Worm (Caenorhabditis elegans) whole organism, dauer: Measurements from ENCODE around the gene C56C10.7.
"Not testable (repeated sequence)": the region's sequence is repeated elsewhere in the genome, so short reads cannot be mapped to it uniquely, and the experiment has no call there.

Experiments used
- unc-62 ChIP-seq: sonication (generic microtip); optimal IDR thresholded peaks from 2 replicates; lab custom pipeline; 2017; ENCODE audit warnings: missing biosample characterization, missing genetic modification reagents, missing genetic modification characterization

The C56C10.7 gene

DNA sequence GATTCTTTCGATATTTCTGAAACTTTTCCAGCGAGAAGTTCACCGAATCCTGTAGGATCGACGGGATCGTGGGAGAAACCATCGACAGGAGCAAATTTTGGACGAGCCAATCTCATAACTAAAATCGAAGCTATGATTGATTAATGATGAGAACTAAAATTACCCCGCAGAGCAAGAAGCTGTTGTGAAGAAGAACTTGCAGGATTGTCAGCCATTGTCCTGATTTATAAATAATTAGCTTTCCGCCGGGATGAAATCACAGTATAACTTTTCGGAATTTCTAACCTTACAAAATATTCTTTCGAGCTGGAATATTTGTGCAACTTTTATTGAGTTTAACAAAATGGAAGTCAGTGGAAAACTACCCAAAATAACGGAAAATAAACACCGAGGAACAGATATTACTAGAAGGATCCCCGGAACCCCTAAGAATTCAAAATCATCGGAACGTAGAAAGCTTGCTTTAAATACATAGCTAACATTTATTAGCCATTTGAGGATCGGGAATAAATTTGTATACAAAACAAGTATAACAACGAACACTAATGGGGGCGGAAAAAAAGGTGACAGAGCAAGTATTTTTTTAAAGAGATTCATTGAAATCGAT lies at the start of gene C56C10.7:
Gene C56C10.7, minus strand, starts transcription at position 312 of the 607 bp plus-strand sequence.
- TF ChIP-seq unc-62 (GFP tag; lab: Kevin White, UChicago), result no peak

DNA sequence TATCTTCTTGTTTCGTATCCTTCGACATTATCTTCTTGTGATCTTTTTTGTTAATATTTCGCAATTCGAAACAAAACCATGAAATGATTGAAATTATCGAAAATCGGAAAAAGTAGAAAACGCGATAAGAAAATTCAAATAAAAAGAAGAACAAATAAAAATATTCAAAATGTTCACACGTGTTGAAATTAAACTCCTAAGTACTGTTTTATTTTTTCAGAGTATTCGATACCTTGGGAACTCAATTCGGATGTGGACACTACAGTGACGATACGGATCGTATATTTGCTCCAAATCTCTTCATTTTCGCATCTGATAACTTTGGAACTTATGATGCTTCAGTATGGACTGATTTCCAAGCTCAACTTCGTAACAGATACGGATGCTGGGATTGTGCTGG lies 48.8 kb upstream of the C56C10.7 start, which contains the start of gene T19D12.5:
Gene T19D12.5, minus strand, starts transcription at position 101 of the 400 bp plus-strand sequence.
- TF ChIP-seq unc-62 (GFP tag; lab: Kevin White, UChicago), result no peak

DNA sequence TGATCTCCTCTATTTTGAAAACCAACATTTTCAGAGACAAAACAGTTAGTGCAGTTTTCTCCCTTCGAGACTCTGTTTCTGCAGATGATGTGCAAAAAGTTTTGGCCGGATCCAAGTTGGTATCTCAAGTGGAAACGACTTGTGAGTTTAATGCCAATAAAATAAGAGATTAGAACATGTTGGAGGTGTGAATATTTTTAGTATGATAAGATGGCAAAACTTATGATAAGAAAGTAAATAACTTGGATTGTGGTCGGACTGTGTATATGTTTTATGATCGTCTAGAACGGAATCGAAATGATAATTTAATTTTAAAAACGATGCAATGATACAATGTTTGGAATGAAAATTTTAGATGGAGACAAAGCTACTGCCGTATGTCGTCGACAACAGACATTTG lies 44.6 kb upstream of the C56C10.7 start:
- no peak for TF ChIP-seq unc-62 (GFP tag; lab: Kevin White, UChicago)

- no peak for TF ChIP-seq unc-62 (GFP tag; lab: Kevin White, UChicago)
These were observed 43.4 kb upstream of the C56C10.7 start, which contains the start of gene T19D12.4 for ce11 chrII:6630811-6631210. T19D12.4 (plus strand) TSS chrII:6631105.

- TF ChIP-seq unc-62 (GFP tag; lab: Kevin White, UChicago), result no peak
These were observed 42.4 kb upstream of the C56C10.7 start for ce11 chrII:6629775-6630174.

ce11 chrII:6628397-6628796 lies 41.0 kb upstream of the C56C10.7 start:
- no peak for TF ChIP-seq unc-62 (GFP tag; lab: Kevin White, UChicago)

ce11 chrII:6627182-6627581 lies 39.8 kb upstream of the C56C10.7 start, which contains the start of the genes F54H5.5 and F54H5.2:
F54H5.5 (minus strand) TSS chrII:6627282.
F54H5.2 (plus strand) TSS chrII:6627484.
- not testable (repeated sequence) for TF ChIP-seq unc-62 (GFP tag; lab: Kevin White, UChicago)

- no peak for TF ChIP-seq unc-62 (GFP tag; lab: Kevin White, UChicago)
These were observed 37.9 kb upstream of the C56C10.7 start, which contains the start of gene F54H5.14 for ce11 chrII:6625302-6625701. F54H5.14 (minus strand) TSS chrII:6625402.

DNA sequence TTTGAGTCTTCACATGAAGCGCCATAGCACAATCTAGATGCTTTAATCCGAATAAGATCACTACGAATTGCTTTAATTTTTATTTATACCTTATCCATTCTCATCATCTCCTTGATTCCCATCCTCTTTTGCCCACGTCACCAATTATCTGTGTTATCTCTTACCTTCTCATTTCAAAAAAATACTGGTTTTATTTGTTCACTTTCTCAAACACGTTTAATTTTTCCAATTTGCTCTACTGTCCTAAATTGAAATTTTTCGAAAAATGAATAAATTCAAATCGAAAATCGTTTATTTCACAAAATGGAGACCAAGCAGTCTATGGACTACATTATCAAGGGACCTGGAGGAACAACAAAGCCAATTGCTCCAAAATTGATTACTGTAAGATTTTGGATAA lies 34.5 kb upstream of the C56C10.7 start, which contains the start of gene F54H5.3:
Gene F54H5.3, plus strand, starts transcription at position 301 of the 400 bp plus-strand sequence.
- TF ChIP-seq unc-62 (GFP tag; lab: Kevin White, UChicago), result no peak

DNA sequence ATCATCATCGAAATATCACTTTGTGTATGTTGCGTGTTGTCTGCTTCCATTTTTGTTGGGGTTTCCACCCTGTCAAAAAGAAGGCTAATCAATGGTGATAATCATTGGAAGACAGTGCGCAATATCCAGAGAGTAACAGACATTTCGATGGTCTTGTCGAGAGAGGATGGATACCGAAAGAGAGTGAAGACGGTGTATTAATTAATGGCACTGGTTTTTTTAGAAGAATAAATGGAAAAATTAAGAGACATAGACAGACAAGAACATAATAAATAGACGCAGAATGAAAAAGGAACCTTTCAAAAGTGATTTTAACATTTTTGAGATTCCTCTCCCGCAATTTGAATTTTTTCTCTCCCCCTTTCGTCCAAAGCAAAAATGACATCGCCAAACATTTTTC lies 31.6 kb upstream of the C56C10.7 start:
- TF ChIP-seq unc-62 (GFP tag; lab: Kevin White, UChicago), result no peak

- no peak for TF ChIP-seq unc-62 (GFP tag; lab: Kevin White, UChicago)
These were observed 29.4 kb upstream of the C56C10.7 start, which contains the start of gene klf-3 for ce11 chrII:6616770-6617169. klf-3 (plus strand) TSS chrII:6616878.

- no peak for TF ChIP-seq unc-62 (GFP tag; lab: Kevin White, UChicago)
These were observed 28.8 kb upstream of the C56C10.7 start for ce11 chrII:6616135-6616534.

- no peak for TF ChIP-seq unc-62 (GFP tag; lab: Kevin White, UChicago)
These were observed 28.1 kb upstream of the C56C10.7 start for ce11 chrII:6615232-6616029.

ce11 chrII:6614500-6614899 lies 27.1 kb upstream of the C56C10.7 start:
- TF ChIP-seq unc-62 (GFP tag; lab: Kevin White, UChicago), result no peak

ce11 chrII:6612544-6612943 lies 25.2 kb upstream of the C56C10.7 start:
- no peak for TF ChIP-seq unc-62 (GFP tag; lab: Kevin White, UChicago)

DNA sequence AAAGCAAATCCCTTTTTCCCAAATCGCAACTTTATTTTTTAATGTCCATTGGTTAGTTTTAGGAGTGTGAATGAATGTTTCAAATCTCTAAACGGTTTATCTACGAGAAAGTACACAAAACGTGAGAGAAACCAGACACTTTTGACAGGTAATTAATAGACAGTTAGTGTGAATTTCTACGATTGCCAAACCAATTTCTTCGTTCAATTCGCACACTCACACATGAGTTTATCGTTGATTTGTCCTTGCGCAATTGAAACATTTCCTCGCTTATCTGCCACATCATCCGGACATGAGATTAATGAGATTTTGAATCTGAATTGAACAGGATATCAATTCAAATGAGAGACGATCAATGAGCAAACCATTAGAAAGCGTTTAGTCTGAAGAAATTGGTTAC lies 22.9 kb upstream of the C56C10.7 start:
- no peak for TF ChIP-seq unc-62 (GFP tag; lab: Kevin White, UChicago)
